Fruit fly (Drosophila melanogaster) Kc167 (cell line): Measurements from ENCODE around the gene futsch.

ENCODE experiments used
- Sin3A ChIP-seq: fragments of >200 bp; optimal IDR thresholded peaks from 2 replicates; lab custom pipeline; 2018; ENCODE audit warnings: missing external identifiers
- h ChIP-seq: fragments of >200 bp; optimal IDR thresholded peaks from 3 replicates; lab custom pipeline; 2018; ENCODE audit warnings: missing external identifiers
- insv ChIP-seq: fragments of >200 bp; optimal IDR thresholded peaks from 3 replicates; lab custom pipeline; 2018; ENCODE audit warnings: missing external identifiers
- psq ChIP-seq: fragments of >200 bp; optimal IDR thresholded peaks from 2 replicates; lab custom pipeline; 2017; ENCODE audit warnings: missing external identifiers

DNA sequence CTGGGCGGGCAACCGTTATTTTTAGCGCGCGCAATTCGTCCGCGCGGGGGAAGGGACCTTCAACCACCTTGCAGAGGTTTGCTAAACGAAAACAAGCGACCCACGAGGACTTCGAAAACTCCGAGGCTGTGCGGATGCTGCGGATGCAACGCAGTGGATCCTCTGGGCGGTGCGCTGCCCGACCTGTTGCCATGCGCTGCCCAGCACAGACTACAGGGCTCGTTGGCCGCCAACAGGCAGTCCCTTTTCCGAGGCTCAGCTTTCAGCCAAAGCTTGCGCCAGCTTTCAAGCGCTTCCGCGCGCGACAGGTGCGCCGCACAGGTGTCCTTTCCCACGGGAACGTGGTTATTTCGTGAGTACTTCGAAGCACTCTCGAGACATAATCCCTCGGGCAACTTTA, 67.6 kb downstream of the futsch start:
- no peak for TF ChIP-seq insv (lab: Kevin White, UChicago)
- TF ChIP-seq psq (lab: Kevin White, UChicago): no peak
- TF ChIP-seq Sin3A: no peak
- no peak for TF ChIP-seq h (lab: Kevin White, UChicago)
